Fruit fly (Drosophila melanogaster): Measurements from ENCODE around the gene Ndc1.

The Ndc1 gene

DNA sequence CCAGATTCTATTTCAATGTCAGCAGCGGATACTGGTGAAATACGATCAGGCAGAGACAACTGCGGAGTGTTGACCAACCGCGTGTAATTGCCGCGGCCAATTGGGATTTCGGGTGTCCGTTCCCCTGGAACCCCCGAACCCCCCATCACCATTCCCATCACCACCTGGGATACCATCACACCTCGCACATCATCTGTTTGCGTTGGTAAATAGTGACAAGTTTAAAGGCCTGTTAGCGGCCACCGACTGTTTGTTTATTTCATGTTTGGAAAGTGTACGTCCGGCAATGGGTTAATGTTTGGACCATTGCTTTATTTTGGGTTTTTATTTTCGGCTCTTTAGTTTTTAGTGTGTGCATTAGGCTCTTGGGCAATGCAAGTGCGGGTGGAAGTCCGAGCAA is 22.8 kb downstream of the Ndc1 start (continued):
- TF ChIP-seq CG11247 (GFP tag; IDR thresholded peaks at IDR 0.05) = peak; percentile 40; the same call in 1 of the 2 replicates
- TF ChIP-seq CG5953 (GFP tag; IDR thresholded peaks at IDR 0.05) = no peak
- no peak for TF ChIP-seq Doc3 (GFP tag; IDR thresholded peaks at IDR 0.05; ENCODE audit: partially characterized antibody)
- no peak for TF ChIP-seq CG13894 (tag; optimal IDR thresholded peaks at IDR 0.05)
- TF ChIP-seq Blimp-1 (GFP tag; optimal IDR thresholded peaks at IDR 0.05) = peak; percentile 22
- no peak for TF ChIP-seq E2f1 (GFP tag; IDR thresholded peaks at IDR 0.05)
- no peak for TF ChIP-seq CG1647 (GFP tag; optimal IDR thresholded peaks at IDR 0.05)
- no peak for TF ChIP-seq D (optimal IDR thresholded peaks at IDR 0.05)
- TF ChIP-seq D (GFP tag; optimal IDR thresholded peaks at IDR 0.05) = peak; percentile 27
- TF ChIP-seq cwo (GFP tag; optimal IDR thresholded peaks at IDR 0.05) = no peak
- peak; percentile 1 for TF ChIP-seq ewg (GFP tag; optimal IDR thresholded peaks at IDR 0.05)
- TF ChIP-seq CG9932 (GFP tag; IDR thresholded peaks at IDR 0.05) = 0 out of 2 replicates have a peak, but pooled peaks have one; percentile 11
- TF ChIP-seq chn (GFP tag; optimal IDR thresholded peaks at IDR 0.05) = no peak
- TF ChIP-seq run (tag; optimal IDR thresholded peaks at IDR 0.05) = peak; percentile 7
- TF ChIP-seq CG34376 (GFP tag; optimal IDR thresholded peaks at IDR 0.05) = no peak
- TF ChIP-seq corto (GFP tag; optimal IDR thresholded peaks at IDR 0.05) = no peak
- no peak for TF ChIP-seq jumu (GFP tag; optimal IDR thresholded peaks at IDR 0.05)
- TF ChIP-seq CG11093 (GFP tag; IDR thresholded peaks at IDR 0.05) = no peak
- TF ChIP-seq BEAF-32 (GFP tag; optimal IDR thresholded peaks at IDR 0.05) = no peak
- peak; percentile 36 for TF ChIP-seq CG4328 (GFP tag; optimal IDR thresholded peaks at IDR 0.05)
- 0 out of 2 replicates have a peak, but pooled peaks have one; percentile 15 for TF ChIP-seq vvl (GFP tag; IDR thresholded peaks at IDR 0.05)
- TF ChIP-seq CG15696 (tag; optimal IDR thresholded peaks at IDR 0.05) = peak; percentile 36
- TF ChIP-seq Vsx1 (GFP tag; optimal IDR thresholded peaks at IDR 0.05) = peak; percentile 10
- no peak for TF ChIP-seq CG7745 (tag; optimal IDR thresholded peaks at IDR 0.05)
- no peak for TF ChIP-seq NfI (GFP tag; optimal IDR thresholded peaks at IDR 0.05)
- no peak for TF ChIP-seq Hand (GFP tag; optimal IDR thresholded peaks at IDR 0.05)
- no peak for TF ChIP-seq lbe (GFP tag; optimal IDR thresholded peaks at IDR 0.05)
- TF ChIP-seq CG17385 (GFP tag; optimal IDR thresholded peaks at IDR 0.05) = peak; percentile 19
- peak; percentile 36 for TF ChIP-seq CG12769 (tag; optimal IDR thresholded peaks at IDR 0.05)
- TF ChIP-seq so (GFP tag; IDR thresholded peaks at IDR 0.05) = no peak
- no peak for TF ChIP-seq fu2 (GFP tag; optimal IDR thresholded peaks at IDR 0.05)
- no peak for TF ChIP-seq Nf-YB (GFP tag; optimal IDR thresholded peaks at IDR 0.05)
- no peak for TF ChIP-seq pnt (GFP tag; optimal IDR thresholded peaks at IDR 0.05)
- TF ChIP-seq CG4854 (GFP tag; optimal IDR thresholded peaks at IDR 0.05) = no peak
- TF ChIP-seq pum (GFP tag; optimal IDR thresholded peaks at IDR 0.05) = no peak
- peak; percentile 45 for TF ChIP-seq CG3407 (GFP tag; optimal IDR thresholded peaks at IDR 0.05)
- TF ChIP-seq YL-1 (GFP tag; optimal IDR thresholded peaks at IDR 0.05) = no peak
- TF ChIP-seq odd (GFP tag; optimal IDR thresholded peaks at IDR 0.05) = peak; percentile 41
- no peak for TF ChIP-seq CG11695 (GFP tag; IDR thresholded peaks at IDR 0.05)
- TF ChIP-seq Hr3 (GFP tag; optimal IDR thresholded peaks at IDR 0.05) = no peak
- TF ChIP-seq toy (GFP tag; IDR thresholded peaks at IDR 0.05) = no peak
- no peak for TF ChIP-seq CG34422 (GFP tag; IDR thresholded peaks at IDR 0.05)
- TF ChIP-seq wek (GFP tag; optimal IDR thresholded peaks at IDR 0.05) = peak; percentile 79
- TF ChIP-seq rib (GFP tag; IDR thresholded peaks at IDR 0.05) = no peak
- TF ChIP-seq CG4707 (GFP tag; optimal IDR thresholded peaks at IDR 0.05) = peak; percentile 54
- no peak for TF ChIP-seq zfh1 (GFP tag; IDR thresholded peaks at IDR 0.05)
- TF ChIP-seq otp (GFP tag; IDR thresholded peaks at IDR 0.05) = 0 out of 3 replicates have a peak, but pooled peaks have one; percentile 25
- no peak for TF ChIP-seq danr (GFP tag; IDR thresholded peaks at IDR 0.05)
- no peak for TF ChIP-seq Ets65A (GFP tag)
- no peak for TF ChIP-seq Pdp1 (GFP tag; optimal IDR thresholded peaks at IDR 0.05)
- TF ChIP-seq tio (GFP tag; optimal IDR thresholded peaks at IDR 0.05) = no peak
